Fruit fly (Drosophila melanogaster) whole organism, embryonic: ENCODE data around the gene CG45076.

Experiments
- ATbp ChIP-seq: fragments of 200-800 bp; sonication (Bioruptor generic); optimal IDR thresholded peaks from 2 replicates; lab custom pipeline; 2017; ENCODE audit warnings: missing biosample characterization, mild to moderate bottlenecking, missing genetic modification characterization, missing genetic modification reagents
- Blimp-1 ChIP-seq: fragments of 200-800 bp; sonication (Bioruptor generic); optimal IDR thresholded peaks from 3 replicates; lab custom pipeline; 2018; ENCODE audit warnings: missing biosample characterization, missing genetic modification characterization, mild to moderate bottlenecking, moderate library complexity, missing genetic modification reagents
- CG11085 ChIP-seq: fragments of 200-800 bp; sonication (Bioruptor generic); IDR thresholded peaks from 2 replicates; pipeline ENCODE4 v1.3.6; 2022; ENCODE audit warnings: missing biosample characterization, missing genetic modification characterization
- CG11247 ChIP-seq: fragments of 200-800 bp; sonication (Bioruptor generic); IDR thresholded peaks from 2 replicates; pipeline ENCODE4 v1.3.6; 2022; ENCODE audit warnings: missing biosample characterization, missing genetic modification characterization
- CG12155 ChIP-seq: fragments of 200-800 bp; sonication (Bioruptor generic); optimal IDR thresholded peaks from 3 replicates; lab custom pipeline; 2016; ENCODE audit warnings: missing biosample characterization, missing genetic modification characterization
- CG12744 ChIP-seq: fragments of 200-800 bp; sonication (Bioruptor generic); optimal IDR thresholded peaks from 2 replicates; lab custom pipeline; 2016; ENCODE audit warnings: missing biosample characterization, missing genetic modification characterization
- CG14667 ChIP-seq: fragments of 200-800 bp; sonication (Bioruptor generic); IDR thresholded peaks from 2 replicates; pipeline ENCODE4 v1.3.6; 2022; ENCODE audit warnings: missing biosample characterization, missing genetic modification characterization
- CG15479 ChIP-seq: fragments of 200-800 bp; sonication (Bioruptor generic); optimal IDR thresholded peaks from 3 replicates; lab custom pipeline; 2019; ENCODE audit warnings: missing biosample characterization, mild to moderate bottlenecking, missing genetic modification characterization, moderate library complexity
- CG15696 ChIP-seq: fragments of 200-800 bp; sonication (Bioruptor generic); optimal IDR thresholded peaks from 2 replicates; lab custom pipeline; 2019; ENCODE audit warnings: missing biosample characterization, mild to moderate bottlenecking, missing genetic modification characterization, moderate library complexity
- CG17328 ChIP-seq: fragments of 200-800 bp; sonication (Bioruptor generic); IDR thresholded peaks from 2 replicates; pipeline ENCODE4 v1.3.6; 2022; ENCODE audit warnings: missing biosample characterization, missing genetic modification characterization
- CG18599 ChIP-seq: fragments of 200-800 bp; sonication (Bioruptor generic); optimal IDR thresholded peaks from 3 replicates; lab custom pipeline; 2017; ENCODE audit warnings: missing biosample characterization, missing genetic modification characterization, mild to moderate bottlenecking, moderate library complexity, missing genetic modification reagents
- CG3407 ChIP-seq: fragments of 200-800 bp; sonication (Bioruptor generic); optimal IDR thresholded peaks from 2 replicates; lab custom pipeline; 2018; ENCODE audit warnings: missing biosample characterization, mild to moderate bottlenecking, missing genetic modification characterization
- CG3847 ChIP-seq: fragments of 200-800 bp; sonication (Bioruptor generic); IDR thresholded peaks from 2 replicates; pipeline ENCODE4 v1.3.6; 2022; ENCODE audit warnings: missing biosample characterization, missing genetic modification characterization
- CG4617 ChIP-seq: fragments of 200-800 bp; sonication (Bioruptor generic); optimal IDR thresholded peaks from 3 replicates; lab custom pipeline; 2016; ENCODE audit warnings: missing biosample characterization, missing genetic modification characterization, borderline replicate concordance
- CG5245 ChIP-seq: fragments of 200-800 bp; sonication (Bioruptor generic); optimal IDR thresholded peaks from 3 replicates; lab custom pipeline; 2016; ENCODE audit warnings: missing biosample characterization, missing genetic modification characterization
- CG5953 ChIP-seq: fragments of 200-800 bp; sonication (Bioruptor generic); IDR thresholded peaks from 2 replicates; pipeline ENCODE4 v1.3.6; 2022; ENCODE audit warnings: missing biosample characterization, missing genetic modification characterization
- CG6654 ChIP-seq: fragments of 200-800 bp; sonication (Bioruptor generic); optimal IDR thresholded peaks from 2 replicates; lab custom pipeline; 2017; ENCODE audit warnings: missing biosample characterization, mild to moderate bottlenecking, missing genetic modification characterization
- CG6765 ChIP-seq: fragments of 200-800 bp; sonication (Bioruptor generic); optimal IDR thresholded peaks from 3 replicates; lab custom pipeline; 2017; ENCODE audit warnings: missing biosample characterization, mild to moderate bottlenecking, missing genetic modification characterization
- CG6791 ChIP-seq: fragments of 200-800 bp; sonication (Bioruptor generic); IDR thresholded peaks from 3 replicates; pipeline ENCODE4 v1.3.6; 2022; ENCODE audit warnings: missing biosample characterization, missing genetic modification characterization; ENCODE audit not compliant: partially characterized antibody
- CG8290 ChIP-seq, 3 experiments: fragments of 200-800 bp; sonication (Bioruptor generic); optimal IDR thresholded peaks; 2 replicates each; lab custom pipeline; 2016 to 2019; ENCODE audit warnings: missing biosample characterization in 3 of 3, missing genetic modification characterization in 3 of 3, mild to moderate bottlenecking in 2 of 3, moderate library complexity in 1 of 3
- CG8388 ChIP-seq: fragments of 200-800 bp; sonication (Bioruptor generic); optimal IDR thresholded peaks from 2 replicates; lab custom pipeline; 2019; ENCODE audit warnings: missing biosample characterization, mild to moderate bottlenecking, missing genetic modification characterization, moderate library complexity
- CG8478 ChIP-seq: fragments of >200 bp; optimal IDR thresholded peaks from 2 replicates; lab custom pipeline; 2018
- CG9437 ChIP-seq: fragments of 200-800 bp; sonication (Bioruptor generic); optimal IDR thresholded peaks from 2 replicates; lab custom pipeline; 2018; ENCODE audit warnings: missing biosample characterization, mild to moderate bottlenecking, missing genetic modification characterization
- Dref ChIP-seq: fragments of 200-800 bp; sonication (Bioruptor generic); IDR thresholded peaks from 2 replicates; pipeline ENCODE4 v1.3.6; 2022; ENCODE audit warnings: missing biosample characterization, missing genetic modification characterization
- HmgZ ChIP-seq: fragments of 200-800 bp; sonication (Bioruptor generic); optimal IDR thresholded peaks from 2 replicates; lab custom pipeline; 2018; ENCODE audit warnings: missing biosample characterization, mild to moderate bottlenecking, missing genetic modification characterization
- NK7.1 ChIP-seq: fragments of 200-800 bp; sonication (Bioruptor generic); optimal IDR thresholded peaks from 3 replicates; lab custom pipeline; 2016; ENCODE audit warnings: missing biosample characterization, missing genetic modification characterization
- PHDP ChIP-seq: fragments of 200-800 bp; sonication (Bioruptor generic); optimal IDR thresholded peaks from 3 replicates; lab custom pipeline; 2018; ENCODE audit warnings: missing biosample characterization, mild to moderate bottlenecking, missing genetic modification characterization, moderate library complexity
- Rx ChIP-seq: fragments of 200-800 bp; sonication (Bioruptor generic); IDR thresholded peaks from 2 replicates; pipeline ENCODE4 v1.3.6; 2022; ENCODE audit warnings: missing biosample characterization, missing genetic modification characterization
- Side ChIP-seq: fragments of 200-800 bp; sonication (Bioruptor generic); optimal IDR thresholded peaks from 2 replicates; lab custom pipeline; 2016; ENCODE audit warnings: missing biosample characterization, missing genetic modification characterization
- Vsx1 ChIP-seq: fragments of 200-800 bp; sonication (Bioruptor generic); optimal IDR thresholded peaks from 2 replicates; lab custom pipeline; 2017; ENCODE audit warnings: missing biosample characterization, mild to moderate bottlenecking, missing genetic modification characterization, missing genetic modification reagents
- ab ChIP-seq: fragments of 200-800 bp; sonication (Bioruptor generic); optimal IDR thresholded peaks from 2 replicates; lab custom pipeline; 2016; ENCODE audit warnings: missing biosample characterization, missing genetic modification characterization
- ash1 ChIP-seq: fragments of 200-800 bp; sonication (Bioruptor generic); optimal IDR thresholded peaks from 2 replicates; lab custom pipeline; 2018; ENCODE audit warnings: missing biosample characterization, mild to moderate bottlenecking, missing genetic modification characterization
- caup ChIP-seq: fragments of 200-800 bp; sonication (Bioruptor generic); optimal IDR thresholded peaks from 3 replicates; lab custom pipeline; 2017; ENCODE audit warnings: missing biosample characterization, mild to moderate bottlenecking, missing genetic modification characterization, moderate library complexity; ENCODE audit not compliant: severe bottlenecking
- ci ChIP-seq: fragments of 200-800 bp; sonication (Bioruptor generic); IDR thresholded peaks from 3 replicates; pipeline ENCODE4 v1.3.6; 2022; ENCODE audit warnings: missing biosample characterization, missing genetic modification characterization
- cwo ChIP-seq: fragments of 200-800 bp; sonication (Bioruptor generic); optimal IDR thresholded peaks from 3 replicates; lab custom pipeline; 2017; ENCODE audit warnings: missing biosample characterization, missing genetic modification characterization, mild to moderate bottlenecking, moderate library complexity, missing genetic modification reagents
- dmrt99B ChIP-seq: fragments of 200-800 bp; sonication (Bioruptor generic); optimal IDR thresholded peaks from 2 replicates; lab custom pipeline; 2018; ENCODE audit warnings: missing biosample characterization, mild to moderate bottlenecking, missing genetic modification characterization, moderate library complexity
- en ChIP-seq: fragments of 200-800 bp; sonication (Bioruptor generic); optimal IDR thresholded peaks from 2 replicates; lab custom pipeline; 2016; ENCODE audit warnings: missing biosample characterization, missing genetic modification characterization
- fd64A ChIP-seq: fragments of 200-800 bp; sonication (Bioruptor generic); optimal IDR thresholded peaks from 3 replicates; lab custom pipeline; 2018; ENCODE audit warnings: missing biosample characterization, mild to moderate bottlenecking, missing genetic modification characterization
- fru ChIP-seq: fragments of >200 bp; optimal IDR thresholded peaks from 2 replicates; lab custom pipeline; 2017
- gem ChIP-seq: fragments of 200-800 bp; sonication (Bioruptor generic); optimal IDR thresholded peaks from 2 replicates; lab custom pipeline; 2019; ENCODE audit warnings: missing biosample characterization, mild to moderate bottlenecking, missing genetic modification characterization, moderate library complexity
- inv ChIP-seq: fragments of 200-800 bp; sonication (Bioruptor generic); IDR thresholded peaks from 2 replicates; pipeline ENCODE4 v1.3.6; 2022; ENCODE audit warnings: missing biosample characterization, missing genetic modification characterization; ENCODE audit not compliant: partially characterized antibody
- odd ChIP-seq: fragments of 200-800 bp; sonication (Bioruptor generic); optimal IDR thresholded peaks from 2 replicates; lab custom pipeline; 2017; ENCODE audit warnings: missing biosample characterization, mild to moderate bottlenecking, missing genetic modification characterization
- onecut ChIP-seq: fragments of 200-800 bp; sonication (Bioruptor generic); IDR thresholded peaks from 2 replicates; pipeline ENCODE4 v1.3.6; 2022; ENCODE audit warnings: missing biosample characterization, missing genetic modification characterization
- pnt ChIP-seq: fragments of 200-800 bp; sonication (Bioruptor generic); optimal IDR thresholded peaks from 3 replicates; lab custom pipeline; 2016; ENCODE audit warnings: missing biosample characterization, missing genetic modification characterization
- pum ChIP-seq: fragments of 200-800 bp; sonication (Bioruptor generic); optimal IDR thresholded peaks from 2 replicates; lab custom pipeline; 2016; ENCODE audit warnings: missing biosample characterization, missing genetic modification characterization
- stc ChIP-seq: fragments of 200-800 bp; sonication (Bioruptor generic); IDR thresholded peaks from 2 replicates; pipeline ENCODE4 v1.3.6; 2022; ENCODE audit warnings: missing biosample characterization, missing genetic modification characterization
- toy ChIP-seq: fragments of 200-800 bp; sonication (Bioruptor generic); IDR thresholded peaks from 2 replicates; pipeline ENCODE4 v1.3.6; 2022; ENCODE audit warnings: missing biosample characterization, missing genetic modification characterization
- zen ChIP-seq: fragments of 200-800 bp; sonication (Bioruptor generic); optimal IDR thresholded peaks from 3 replicates; lab custom pipeline; 2018; ENCODE audit warnings: missing biosample characterization, mild to moderate bottlenecking, missing genetic modification characterization, moderate library complexity

Gene CG45076

dm6 chr3R:10760966-10761855 lies 16.0 kb downstream of the CG45076 start, which contains the start of the genes MED7 and Cap-H2 (continued):
- TF ChIP-seq CG11085 (GFP tag; lab: Robert Waterston, UW) (peak; percentile 65), CG5953 (GFP tag; lab: Robert Waterston, UW) (0 out of 2 replicates have a peak, but pooled peaks have one; percentile 59), PHDP (tag; lab: Kevin White, UChicago) (peak; percentile 79), CG12744 (GFP tag; lab: Kevin White, UChicago) (peak; percentile 72), CG6765 (GFP tag; lab: Kevin White, UChicago) (no peak), Side (GFP tag; lab: Kevin White, UChicago) (peak; percentile 50), CG8290 (GFP tag; optimal IDR thresholded peaks at IDR 0.05; lab: Kevin White, UChicago) (peak; percentile 79), CG8290 (tag; optimal IDR thresholded peaks at IDR 0.05; lab: Kevin White, UChicago) (peak in 1 of 2 experiments; percentile 68), CG8478 (lab: Kevin White, UChicago) (peak; percentile 11), CG8388 (GFP tag; lab: Kevin White, UChicago) (no peak), fru (lab: Kevin White, UChicago) (no peak), CG11247 (GFP tag; lab: Robert Waterston, UW) (peak; percentile 73), CG6654 (GFP tag; lab: Kevin White, UChicago) (peak; percentile 7), CG17328 (GFP tag; lab: Robert Waterston, UW) (peak; percentile 78), Rx (GFP tag; lab: Robert Waterston, UW) (peak; percentile 64), gem (peak; percentile 89), Vsx1 (GFP tag; lab: Kevin White, UChicago) (no peak), stc (GFP tag; lab: Robert Waterston, UW) (peak; percentile 16; the same call in 1 of the 2 replicates), inv (GFP tag; lab: Robert Waterston, UW) (peak; percentile 98), CG3407 (peak; percentile 58), ab (GFP tag; lab: Kevin White, UChicago) (peak; percentile 42), onecut (peak; percentile 30; the same call in 1 of the 2 replicates), CG4617 (GFP tag; lab: Kevin White, UChicago) (peak; percentile 98), CG6791 (GFP tag; lab: Robert Waterston, UW) (peak; percentile 92), CG5245 (GFP tag; lab: Kevin White, UChicago) (peak; percentile 73), odd (GFP tag; lab: Kevin White, UChicago) (peak; percentile 8), zen (tag; lab: Kevin White, UChicago) (peak; percentile 85), caup (GFP tag; lab: Kevin White, UChicago) (peak; percentile 58), pnt (GFP tag; lab: Kevin White, UChicago) (peak; percentile 65), HmgZ (tag; lab: Kevin White, UChicago) (peak; percentile 74), CG3847 (GFP tag; lab: Robert Waterston, UW) (peak; percentile 92), dmrt99B (tag; lab: Kevin White, UChicago) (no peak), CG18599 (GFP tag; lab: Kevin White, UChicago) (no peak), CG15479 (GFP tag; lab: Kevin White, UChicago) (peak; percentile 4), CG14667 (GFP tag; lab: Robert Waterston, UW) (peak; percentile 73), NK7.1 (GFP tag; lab: Kevin White, UChicago) (no peak), ci (GFP tag; lab: Robert Waterston, UW) (peak; percentile 77), fd64A (GFP tag; lab: Kevin White, UChicago) (no peak), CG9437 (GFP tag; lab: Kevin White, UChicago) (peak; percentile 43), pum (GFP tag; lab: Kevin White, UChicago) (peak; percentile 75), cwo (GFP tag; lab: Kevin White, UChicago) (peak; percentile 11), Dref (peak; percentile 79), CG12155 (peak; percentile 85), Blimp-1 (GFP tag; lab: Kevin White, UChicago) (no peak), CG15696 (tag; lab: Kevin White, UChicago) (peak; percentile 84), ATbp (GFP tag; lab: Kevin White, UChicago) (no peak), ash1 (GFP tag; lab: Kevin White, UChicago) (peak; percentile 50), toy (no peak), en (no peak)
